Worm (Caenorhabditis elegans): ENCODE measurements around the gene fbxb-71.

ce11 chrX:3280130-3280529, 17.4 kb downstream of the fbxb-71 start, which contains the start of gene K09C4.10:
- no peak for TF ChIP-seq cog-1 (tag; optimal IDR thresholded peaks at IDR 0.05)
- TF ChIP-seq tab-1 (GFP tag; IDR thresholded peaks at IDR 0.05): no peak
- no peak for TF ChIP-seq T22C8.4 (GFP tag; IDR thresholded peaks at IDR 0.05)

Measured in whole organism, midembryonic.